Worm (Caenorhabditis elegans) whole organism, L3 larva: ENCODE data around the gene Y39F10C.3.

Experiments used
- daf-12 ChIP-seq: fragments of 150-350 bp; optimal IDR thresholded peaks from 2 replicates; lab custom pipeline; 2014; ENCODE audit warnings: missing biosample characterization, missing genetic modification reagents, missing genetic modification characterization
- elt-2 ChIP-seq: sonication (generic microtip); optimal IDR thresholded peaks from 2 replicates; lab custom pipeline; 2016; ENCODE audit warnings: missing genetic modification reagents, mild to moderate bottlenecking, missing genetic modification characterization, missing compliant biosample characterization
- elt-3 ChIP-seq, 3 experiments: fragments of 150-350 bp in 1 of 3; sonication (generic microtip) in 2 of 3; optimal IDR thresholded peaks; 2 replicates in 2 of 3; 4 replicates in 1 of 3; lab custom pipeline; 2014 to 2017; ENCODE audit warnings: missing biosample characterization in 3 of 3, missing genetic modification characterization in 3 of 3
- nhr-25 ChIP-seq: sonication (generic microtip); optimal IDR thresholded peaks from 2 replicates; lab custom pipeline; 2017; ENCODE audit warnings: missing biosample characterization, missing genetic modification characterization

DNA sequence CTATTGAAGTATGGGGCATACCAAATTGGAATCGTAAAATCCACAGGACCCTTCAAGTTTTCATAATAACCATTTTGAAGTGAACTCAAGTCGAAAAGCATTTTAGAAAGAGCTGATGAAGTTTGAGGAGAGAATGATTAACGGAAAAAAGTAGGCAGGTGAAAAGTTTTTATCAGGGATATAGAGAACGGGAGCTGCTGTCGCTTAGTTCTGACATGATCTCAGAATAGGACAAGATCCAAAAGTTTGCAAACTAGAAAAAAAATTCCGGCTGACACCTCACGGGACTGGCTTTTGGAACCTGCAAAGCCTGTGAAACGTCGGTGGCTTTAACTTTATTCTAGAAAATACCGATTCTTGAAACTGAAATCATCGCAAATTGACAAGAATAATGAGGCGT lies 3.2 kb upstream of the Y39F10C.3 start, which contains the start of gene sri-46:
- TF ChIP-seq daf-12 (no peak), elt-3 (tag; optimal IDR thresholded peaks at IDR 0.05; lab: Kevin White, UChicago) (no peak), elt-2 (tag; lab: Kevin White, UChicago) (no peak), nhr-25 (tag; lab: Kevin White, UChicago) (no peak)
